Worm (Caenorhabditis elegans) whole organism, L4 larva: ENCODE data around the gene str-83.

Experiments
- F37D6.2 ChIP-seq: sonication (generic microtip); optimal IDR thresholded peaks from 2 replicates; lab custom pipeline; 2016; ENCODE audit warnings: mild to moderate bottlenecking, missing genetic modification characterization, missing compliant biosample characterization
- F49E8.2 ChIP-seq: sonication (generic microtip); optimal IDR thresholded peaks from 2 replicates; lab custom pipeline; 2016; ENCODE audit warnings: missing compliant biosample characterization, mild to moderate bottlenecking, missing genetic modification characterization, borderline replicate concordance
- R02D3.7 ChIP-seq: fragments of 150-350 bp; sonication (generic microtip); optimal IDR thresholded peaks from 3 replicates; lab custom pipeline; 2014; ENCODE audit warnings: missing biosample characterization, missing genetic modification characterization
- T20F7.1 ChIP-seq: fragments of 200-800 bp; sonication (Bioruptor generic); optimal IDR thresholded peaks from 2 replicates; lab custom pipeline; 2018; ENCODE audit warnings: mild to moderate bottlenecking, missing genetic modification characterization, missing compliant biosample characterization
- Y5F2A.4 ChIP-seq: fragments of 200-800 bp; sonication (Bioruptor generic); optimal IDR thresholded peaks from 2 replicates; lab custom pipeline; 2018; ENCODE audit warnings: mild to moderate bottlenecking, missing genetic modification characterization, missing compliant biosample characterization
- Y75B8A.6 ChIP-seq: fragments of 200-800 bp; sonication (Bioruptor generic); IDR thresholded peaks from 2 replicates; pipeline ENCODE4 v1.3.6; 2022; ENCODE audit warnings: missing genetic modification reagents, missing genetic modification characterization, missing compliant biosample characterization
- ZK337.2 ChIP-seq: fragments of 200-800 bp; sonication (Bioruptor generic); IDR thresholded peaks from 2 replicates; pipeline ENCODE4 v1.3.6; 2022; ENCODE audit warnings: missing genetic modification reagents, missing genetic modification characterization, missing compliant biosample characterization
- ZK546.5 ChIP-seq, 2 experiments: sonication (generic microtip); optimal IDR thresholded peaks; 2 replicates each; lab custom pipeline; 2017; ENCODE audit warnings: missing biosample characterization in 2 of 2, missing genetic modification characterization in 2 of 2
- aha-1 ChIP-seq: fragments of 150-350 bp; peaks from one replicate; lab custom pipeline; 2014; ENCODE audit warnings: missing biosample characterization, missing genetic modification characterization
- ama-1 ChIP-seq: fragments of 150-350 bp; optimal IDR thresholded peaks from 2 replicates; lab custom pipeline; 2014; ENCODE audit warnings: inconsistent platforms, mixed read lengths
- attf-4 ChIP-seq: sonication (generic microtip); optimal IDR thresholded peaks from 3 replicates; lab custom pipeline; 2017; ENCODE audit warnings: missing biosample characterization, missing genetic modification characterization
- ceh-20 ChIP-seq: fragments of 200-800 bp; sonication (Bioruptor generic); IDR thresholded peaks from 2 replicates; pipeline ENCODE4 v1.3.6; 2022; ENCODE audit warnings: missing genetic modification reagents, missing genetic modification characterization, missing compliant biosample characterization
- ceh-32 ChIP-seq: sonication (generic microtip); optimal IDR thresholded peaks from 2 replicates; lab custom pipeline; 2016; ENCODE audit warnings: mild to moderate bottlenecking, missing genetic modification characterization, missing compliant biosample characterization; ENCODE audit not compliant: poor library complexity
- ceh-82 ChIP-seq: sonication (generic microtip); optimal IDR thresholded peaks from 2 replicates; lab custom pipeline; 2017; ENCODE audit warnings: missing biosample characterization, missing genetic modification characterization
- ces-1 ChIP-seq: fragments of 150-350 bp; sonication (generic microtip); optimal IDR thresholded peaks from 4 replicates; lab custom pipeline; 2014; ENCODE audit warnings: missing biosample characterization, missing genetic modification reagents, missing genetic modification characterization
- ctbp-1 ChIP-seq: fragments of 200-800 bp; sonication (Bioruptor generic); IDR thresholded peaks from 2 replicates; pipeline ENCODE4 v1.3.6; 2022; ENCODE audit warnings: missing genetic modification reagents, missing genetic modification characterization, missing compliant biosample characterization
- dmd-8 ChIP-seq: fragments of 200-800 bp; sonication (Bioruptor generic); IDR thresholded peaks from 2 replicates; pipeline ENCODE4 v1.3.6; 2022; ENCODE audit warnings: missing genetic modification characterization, missing compliant biosample characterization
- dve-1 ChIP-seq: sonication (generic microtip); optimal IDR thresholded peaks from 2 replicates; lab custom pipeline; 2017; ENCODE audit warnings: antibody characterized with exemption, mild to moderate bottlenecking, missing genetic modification characterization, missing compliant biosample characterization; ENCODE audit not compliant: insufficient read depth
- egl-43 ChIP-seq: fragments of 200-800 bp; sonication (Bioruptor generic); IDR thresholded peaks from 2 replicates; pipeline ENCODE4 v1.3.6; 2022; ENCODE audit warnings: missing genetic modification reagents, missing genetic modification characterization, missing compliant biosample characterization
- gei-8 ChIP-seq: fragments of 200-800 bp; sonication (Bioruptor generic); optimal IDR thresholded peaks from 2 replicates; lab custom pipeline; 2018; ENCODE audit warnings: mild to moderate bottlenecking, missing genetic modification characterization, missing compliant biosample characterization
- hif-1 ChIP-seq, 2 experiments: sonication (generic microtip); optimal IDR thresholded peaks; 2 replicates each; lab custom pipeline; 2016 to 2017; ENCODE audit warnings: missing compliant biosample characterization in 2 of 2, missing genetic modification characterization in 2 of 2, missing genetic modification reagents in 2 of 2, missing genotype in 2 of 2, mild to moderate bottlenecking in 1 of 2
- hlh-30 ChIP-seq: sonication (generic microtip); optimal IDR thresholded peaks from 2 replicates; lab custom pipeline; 2017; ENCODE audit warnings: antibody characterized with exemption, mild to moderate bottlenecking, missing genetic modification characterization, missing compliant biosample characterization; ENCODE audit not compliant: insufficient read depth
- hmg-1.1 ChIP-seq: fragments of 200-800 bp; sonication (Bioruptor generic); IDR thresholded peaks from 2 replicates; pipeline ENCODE4 v1.3.6; 2022; ENCODE audit warnings: missing genetic modification reagents, missing genetic modification characterization, missing compliant biosample characterization
- jun-1 ChIP-seq: fragments of 150-350 bp; optimal IDR thresholded peaks from 2 replicates; lab custom pipeline; 2014; ENCODE audit warnings: missing biosample characterization, missing genetic modification reagents, missing genetic modification characterization
- lin-13 ChIP-seq: fragments of 150-350 bp; optimal IDR thresholded peaks from 2 replicates; lab custom pipeline; 2014; ENCODE audit warnings: missing biosample characterization, missing genetic modification reagents, missing genetic modification characterization
- lin-29 ChIP-seq: fragments of 200-800 bp; sonication (Bioruptor generic); IDR thresholded peaks from 2 replicates; pipeline ENCODE4 v1.3.6; 2022; ENCODE audit warnings: missing genetic modification reagents, missing genetic modification characterization, missing compliant biosample characterization
- lin-38 ChIP-seq: fragments of 200-800 bp; sonication (Bioruptor generic); IDR thresholded peaks from 2 replicates; pipeline ENCODE4 v1.3.6; 2022; ENCODE audit warnings: missing genetic modification reagents, missing genetic modification characterization, missing compliant biosample characterization
- mdl-1 ChIP-seq, 2 experiments: fragments of 150-350 bp in 1 of 2; sonication (generic microtip) in 1 of 2; optimal IDR thresholded peaks; 2 replicates each; lab custom pipeline; 2014 to 2017; ENCODE audit warnings: missing biosample characterization in 2 of 2, missing genetic modification characterization in 2 of 2
- mdt-29 ChIP-seq: fragments of 200-800 bp; sonication (Bioruptor generic); IDR thresholded peaks from 2 replicates; pipeline ENCODE4 v1.3.6; 2022; ENCODE audit warnings: missing genetic modification reagents, missing genetic modification characterization, missing compliant biosample characterization
- nhr-10 ChIP-seq: fragments of 150-350 bp; optimal IDR thresholded peaks from 2 replicates; lab custom pipeline; 2014; ENCODE audit warnings: missing biosample characterization, missing genetic modification characterization
- nhr-102 ChIP-seq: sonication (generic microtip); optimal IDR thresholded peaks from 2 replicates; lab custom pipeline; 2016; ENCODE audit warnings: mild to moderate bottlenecking, missing genetic modification characterization, moderate library complexity, missing compliant biosample characterization
- nhr-28 ChIP-seq: fragments of 150-350 bp; optimal IDR thresholded peaks from 2 replicates; lab custom pipeline; 2014; ENCODE audit warnings: missing biosample characterization, missing genetic modification characterization
- nhr-6 ChIP-seq: fragments of 150-350 bp; optimal IDR thresholded peaks from 2 replicates; lab custom pipeline; 2014; ENCODE audit warnings: missing biosample characterization, missing genetic modification characterization
- nhr-76 ChIP-seq: fragments of 150-350 bp; optimal IDR thresholded peaks from 2 replicates; lab custom pipeline; 2014; ENCODE audit warnings: missing biosample characterization, missing genetic modification characterization
- sdz-12 ChIP-seq: fragments of 200-800 bp; sonication (Bioruptor generic); optimal IDR thresholded peaks from 2 replicates; lab custom pipeline; 2018; ENCODE audit warnings: mild to moderate bottlenecking, missing genetic modification characterization, missing compliant biosample characterization
- set-16 ChIP-seq: fragments of 200-800 bp; sonication (Bioruptor generic); IDR thresholded peaks from 2 replicates; pipeline ENCODE4 v1.3.6; 2022; ENCODE audit warnings: missing genetic modification reagents, missing genetic modification characterization, missing compliant biosample characterization
- skn-1 ChIP-seq: fragments of 150-350 bp; optimal IDR thresholded peaks from 2 replicates; lab custom pipeline; 2014; ENCODE audit warnings: missing biosample characterization, missing genetic modification characterization
- snpc-1.2 ChIP-seq: fragments of 200-800 bp; sonication (Bioruptor generic); IDR thresholded peaks from 2 replicates; pipeline ENCODE4 v1.3.6; 2022; ENCODE audit warnings: missing genetic modification reagents, missing genetic modification characterization, missing compliant biosample characterization
- spr-1 ChIP-seq: sonication (generic microtip); optimal IDR thresholded peaks from 2 replicates; lab custom pipeline; 2016; ENCODE audit warnings: mild to moderate bottlenecking, missing genetic modification characterization, missing compliant biosample characterization
- spr-3 ChIP-seq: fragments of 200-800 bp; sonication (Bioruptor generic); optimal IDR thresholded peaks from 2 replicates; lab custom pipeline; 2018; ENCODE audit warnings: mild to moderate bottlenecking, missing genetic modification characterization, missing compliant biosample characterization
- tag-97 ChIP-seq: fragments of 200-800 bp; sonication (Bioruptor generic); IDR thresholded peaks from 2 replicates; pipeline ENCODE4 v1.3.6; 2022; ENCODE audit warnings: missing genetic modification characterization, missing compliant biosample characterization
- unc-62 ChIP-seq, 3 experiments: fragments of 150-350 bp in 1 of 3; sonication (generic microtip); optimal IDR thresholded peaks in 2 of 3; peaks in 1 of 3; 1 replicate in 1 of 3; 2 replicates in 2 of 3; lab custom pipeline; 2014 to 2017; ENCODE audit warnings: missing biosample characterization in 3 of 3, missing genetic modification characterization in 3 of 3, missing genetic modification reagents in 3 of 3, missing genotype in 1 of 3
- zfp-2 ChIP-seq: sonication (generic microtip); optimal IDR thresholded peaks from 2 replicates; lab custom pipeline; 2016; ENCODE audit warnings: mild to moderate bottlenecking, missing genetic modification characterization, missing compliant biosample characterization
- zip-2 ChIP-seq: fragments of 150-350 bp; optimal IDR thresholded peaks from 2 replicates; lab custom pipeline; 2014; ENCODE audit warnings: missing biosample characterization, missing genetic modification characterization
- ztf-11 ChIP-seq: fragments of 150-350 bp; optimal IDR thresholded peaks from 2 replicates; lab custom pipeline; 2014; ENCODE audit warnings: missing biosample characterization, missing genetic modification characterization

str-83 gene

DNA sequence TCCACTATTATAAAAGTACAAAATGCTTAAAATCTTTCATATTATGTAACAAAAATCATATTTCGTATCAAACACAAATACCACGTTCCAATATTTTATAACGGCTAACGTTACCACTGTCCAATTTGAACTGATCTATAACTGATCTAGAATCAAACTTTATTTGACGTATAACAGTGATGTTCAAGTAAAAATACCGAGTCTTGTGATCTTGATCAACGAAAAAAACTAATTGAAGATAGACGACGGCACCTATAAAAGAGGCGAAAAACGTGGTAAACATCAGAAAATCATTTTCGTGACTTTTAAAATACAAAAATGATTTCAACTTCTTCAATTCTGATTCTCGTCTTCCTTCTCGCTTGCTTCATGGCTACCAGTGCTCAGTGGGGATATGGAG lies 10.6 kb downstream of the str-83 start, which contains the start of gene nlp-28:
TSS of gene nlp-28 (plus strand) at position 285 of the 400 bp plus-strand sequence.
- TF ChIP-seq Y5F2A.4 (GFP tag; lab: Kevin White, UChicago) = no peak
- TF ChIP-seq ceh-82 = no peak
- no peak for TF ChIP-seq hif-1 (tag; optimal IDR thresholded peaks at IDR 0.05; lab: Kevin White, UChicago)
- TF ChIP-seq ama-1 (lab: Kevin White, UChicago) = no peak
- no peak for TF ChIP-seq spr-1 (tag; lab: Kevin White, UChicago)
- no peak for TF ChIP-seq Y75B8A.6 (GFP tag; lab: Robert Waterston, UW)
- no peak for TF ChIP-seq egl-43
- TF ChIP-seq nhr-76 (tag; lab: Kevin White, UChicago) = no peak
- no peak for TF ChIP-seq ces-1 (GFP tag; lab: Kevin White, UChicago)
- no peak for TF ChIP-seq ceh-20 (GFP tag; lab: Robert Waterston, UW)
- TF ChIP-seq R02D3.7 (tag; lab: Kevin White, UChicago) = no peak
- TF ChIP-seq F49E8.2 (tag; lab: Kevin White, UChicago) = no peak
- TF ChIP-seq F37D6.2 = no peak
- TF ChIP-seq tag-97 = no peak
- no peak for TF ChIP-seq jun-1 (tag; lab: Kevin White, UChicago)
- no peak for TF ChIP-seq nhr-10
- TF ChIP-seq hlh-30 (tag; lab: Kevin White, UChicago) = no peak
- TF ChIP-seq snpc-1.2 (GFP tag; lab: Robert Waterston, UW) = no peak

DNA sequence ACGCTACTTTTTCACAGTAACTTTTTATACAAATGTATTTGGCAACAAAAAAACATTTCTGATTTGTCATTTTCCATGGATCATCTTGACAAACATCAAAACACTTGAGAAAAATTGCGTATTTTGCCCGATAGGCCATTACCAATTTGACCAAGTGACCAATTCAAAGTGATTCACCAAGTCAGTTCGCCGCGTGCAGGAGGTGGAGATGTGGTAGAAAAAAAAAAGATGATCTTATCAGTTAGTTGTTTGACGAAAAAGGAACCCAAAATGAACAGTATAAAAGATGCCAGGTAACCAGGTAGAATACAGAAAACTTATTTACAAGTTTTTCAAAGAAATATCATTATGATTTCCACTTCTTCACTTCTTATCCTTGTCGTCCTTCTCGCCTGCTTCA lies 12.0 kb downstream of the str-83 start, which contains the start of gene nlp-27:
TSS of gene nlp-27 (plus strand) at position 309 of the 400 bp plus-strand sequence.
- TF ChIP-seq ztf-11 = no peak
- TF ChIP-seq ZK546.5 (tag; optimal IDR thresholded peaks at IDR 0.05; lab: Kevin White, UChicago) = no peak
- TF ChIP-seq hmg-1.1 (GFP tag; lab: Robert Waterston, UW) = no peak
- peak in 1 of 2 experiments; percentile 63 for TF ChIP-seq unc-62 (GFP tag; optimal IDR thresholded peaks at IDR 0.05 in 1 of 2; lab: Kevin White, UChicago)
- TF ChIP-seq unc-62 (tag; optimal IDR thresholded peaks at IDR 0.05; lab: Kevin White, UChicago) = no peak
- peak in 1 of 2 experiments; percentile 24 for TF ChIP-seq mdl-1 (tag; optimal IDR thresholded peaks at IDR 0.05; lab: Kevin White, UChicago)
- no peak for TF ChIP-seq F49E8.2 (tag; lab: Kevin White, UChicago)
- peak; percentile 32 for TF ChIP-seq hlh-30 (tag; lab: Kevin White, UChicago)
- TF ChIP-seq nhr-28 = peak; percentile 9
- no peak for TF ChIP-seq mdt-29 (GFP tag; lab: Robert Waterston, UW)
- peak; percentile 43 for TF ChIP-seq ama-1 (lab: Kevin White, UChicago)
- TF ChIP-seq lin-13 (GFP tag; lab: Kevin White, UChicago) = no peak
- no peak for TF ChIP-seq ceh-32 (tag; lab: Kevin White, UChicago)
- TF ChIP-seq zfp-2 (tag; lab: Kevin White, UChicago) = no peak

- TF ChIP-seq aha-1 (tag; lab: Kevin White, UChicago) (peak; percentile 63), skn-1 (no peak), lin-29 (no peak), nhr-76 (tag; lab: Kevin White, UChicago) (no peak), dmd-8 (no peak), T20F7.1 (GFP tag; lab: Kevin White, UChicago) (peak; percentile 1), ctbp-1 (GFP tag; lab: Robert Waterston, UW) (no peak), gei-8 (GFP tag; lab: Kevin White, UChicago) (no peak), attf-4 (tag; lab: Kevin White, UChicago) (no peak)
Observed at ce11 chrV:3992334-3992733, 15.3 kb downstream of the str-83 start.

ce11 chrV:3994048-3994447 lies 17.0 kb downstream of the str-83 start, which contains the start of gene K09D9.9:
K09D9.9 (minus strand) TSS chrV:3994148.
- no peak for TF ChIP-seq zfp-2 (tag; lab: Kevin White, UChicago)
- TF ChIP-seq zip-2 (tag; lab: Kevin White, UChicago) = no peak
- no peak for TF ChIP-seq nhr-6 (tag; lab: Kevin White, UChicago)
- TF ChIP-seq spr-3 = no peak
- no peak for TF ChIP-seq mdl-1 (tag; optimal IDR thresholded peaks at IDR 0.05; lab: Kevin White, UChicago)
- no peak for TF ChIP-seq dve-1 (tag; lab: Kevin White, UChicago)
- no peak for TF ChIP-seq sdz-12
- TF ChIP-seq set-16 (GFP tag; lab: Robert Waterston, UW) = no peak
- no peak for TF ChIP-seq ZK337.2
- TF ChIP-seq nhr-28 = no peak
- no peak for TF ChIP-seq nhr-102 (tag; lab: Kevin White, UChicago)
- no peak for TF ChIP-seq lin-38 (GFP tag; lab: Robert Waterston, UW)
